Worm (Caenorhabditis elegans) whole organism, mixed stage, embryonic: ENCODE results near the gene pes-1.
"Not testable (repeated sequence)": the region's sequence is repeated elsewhere in the genome, so short reads cannot be mapped to it uniquely, and the experiment has no call there.

Experiments used
- M03D4.4 ChIP-seq: sonication (generic microtip); optimal IDR thresholded peaks from 2 replicates; lab custom pipeline; 2017; ENCODE audit warnings: mild to moderate bottlenecking, missing genetic modification characterization, missing compliant biosample characterization
- bed-3 ChIP-seq: fragments of 200-800 bp; sonication (Bioruptor generic); optimal IDR thresholded peaks from 3 replicates; lab custom pipeline; 2018; ENCODE audit warnings: mild to moderate bottlenecking, missing genetic modification characterization, moderate library complexity, missing compliant biosample characterization
- blmp-1 ChIP-seq: fragments of 150-350 bp; optimal IDR thresholded peaks from 2 replicates; lab custom pipeline; 2014; ENCODE audit warnings: missing biosample characterization, missing genetic modification characterization
- ceh-39 ChIP-seq: fragments of 150-350 bp; optimal IDR thresholded peaks from 2 replicates; lab custom pipeline; 2014; ENCODE audit warnings: missing biosample characterization, missing genetic modification characterization
- ceh-43 ChIP-seq: fragments of 200-800 bp; sonication (Bioruptor generic); optimal IDR thresholded peaks from 2 replicates; lab custom pipeline; 2018; ENCODE audit warnings: mild to moderate bottlenecking, missing genetic modification characterization, moderate library complexity, missing compliant biosample characterization
- ces-1 ChIP-seq: fragments of 150-350 bp; optimal IDR thresholded peaks from 2 replicates; lab custom pipeline; 2014; ENCODE audit warnings: missing biosample characterization, missing genetic modification reagents, missing genetic modification characterization
- cnd-1 ChIP-seq: fragments of 200-800 bp; sonication (Bioruptor generic); optimal IDR thresholded peaks from 2 replicates; lab custom pipeline; 2018; ENCODE audit warnings: mild to moderate bottlenecking, missing genetic modification characterization, missing compliant biosample characterization
- drap-1 ChIP-seq: fragments of 200-800 bp; sonication (Bioruptor generic); optimal IDR thresholded peaks from 3 replicates; lab custom pipeline; 2018; ENCODE audit warnings: mild to moderate bottlenecking, missing genetic modification characterization, missing compliant biosample characterization
- elt-3 ChIP-seq: fragments of 150-350 bp; optimal IDR thresholded peaks from 2 replicates; lab custom pipeline; 2014; ENCODE audit warnings: missing biosample characterization, missing genetic modification characterization
- flh-1 ChIP-seq: fragments of 200-800 bp; sonication (Bioruptor generic); optimal IDR thresholded peaks from 2 replicates; lab custom pipeline; 2018; ENCODE audit warnings: mild to moderate bottlenecking, missing genetic modification characterization, moderate library complexity, missing compliant biosample characterization
- ham-2 ChIP-seq: fragments of 200-800 bp; sonication (Bioruptor generic); optimal IDR thresholded peaks from 2 replicates; lab custom pipeline; 2018; ENCODE audit warnings: mild to moderate bottlenecking, missing genetic modification characterization, missing compliant biosample characterization
- lin-13 ChIP-seq: fragments of 150-350 bp; optimal IDR thresholded peaks from 2 replicates; lab custom pipeline; 2014; ENCODE audit warnings: missing biosample characterization, missing genetic modification characterization
- lin-32 ChIP-seq: fragments of 200-800 bp; sonication (Bioruptor generic); optimal IDR thresholded peaks from 2 replicates; lab custom pipeline; 2018; ENCODE audit warnings: mild to moderate bottlenecking, missing genetic modification characterization, missing compliant biosample characterization
- lsy-2 ChIP-seq: fragments of 150-350 bp; optimal IDR thresholded peaks from 2 replicates; lab custom pipeline; 2014; ENCODE audit warnings: missing biosample characterization, missing genetic modification characterization
- mab-5 ChIP-seq: fragments of 150-350 bp; optimal IDR thresholded peaks from 2 replicates; lab custom pipeline; 2014; ENCODE audit warnings: missing biosample characterization, missing genetic modification characterization
- mep-1 ChIP-seq: fragments of 150-350 bp; optimal IDR thresholded peaks from 2 replicates; lab custom pipeline; 2017; ENCODE audit warnings: missing biosample characterization, missing genetic modification reagents, missing genetic modification characterization, inconsistent platforms
- nhr-12 ChIP-seq: fragments of 150-350 bp; optimal IDR thresholded peaks from 2 replicates; lab custom pipeline; 2014; ENCODE audit warnings: missing biosample characterization, missing genetic modification characterization
- nhr-28 ChIP-seq: fragments of 150-350 bp; optimal IDR thresholded peaks from 2 replicates; lab custom pipeline; 2014; ENCODE audit warnings: missing biosample characterization, missing genetic modification characterization
- nhr-76 ChIP-seq: sonication (generic microtip); optimal IDR thresholded peaks from 2 replicates; lab custom pipeline; 2017; ENCODE audit warnings: missing biosample characterization, missing genetic modification characterization
- pha-4 ChIP-seq: fragments of 150-350 bp; optimal IDR thresholded peaks from 2 replicates; lab custom pipeline; 2018; ENCODE audit warnings: missing biosample characterization, missing genetic modification reagents, missing genetic modification characterization
- sem-2 ChIP-seq: fragments of 200-800 bp; sonication (Bioruptor generic); optimal IDR thresholded peaks from 2 replicates; lab custom pipeline; 2018; ENCODE audit warnings: mild to moderate bottlenecking, missing genetic modification characterization, missing compliant biosample characterization
- snpc-4 ChIP-seq: fragments of 150-350 bp; optimal IDR thresholded peaks from 2 replicates; lab custom pipeline; 2014; ENCODE audit warnings: missing biosample characterization, missing genetic modification characterization
- sptf-1 ChIP-seq: sonication (generic microtip); optimal IDR thresholded peaks from 2 replicates; lab custom pipeline; 2017; ENCODE audit warnings: mild to moderate bottlenecking, missing genetic modification characterization, moderate library complexity, missing compliant biosample characterization
- unc-120 ChIP-seq: sonication (generic microtip); optimal IDR thresholded peaks from 2 replicates; lab custom pipeline; 2017; ENCODE audit warnings: missing genetic modification characterization, missing compliant biosample characterization; ENCODE audit not compliant: poor library complexity, severe bottlenecking
- unc-39 ChIP-seq: fragments of 150-350 bp; optimal IDR thresholded peaks from 2 replicates; lab custom pipeline; 2014; ENCODE audit warnings: missing biosample characterization, missing genetic modification characterization
- unc-62 ChIP-seq: fragments of 150-350 bp; optimal IDR thresholded peaks from 2 replicates; lab custom pipeline; 2014; ENCODE audit warnings: missing biosample characterization, missing genetic modification reagents, missing genetic modification characterization
- zip-8 ChIP-seq: fragments of 150-350 bp; optimal IDR thresholded peaks from 2 replicates; lab custom pipeline; 2014; ENCODE audit warnings: missing biosample characterization, missing genetic modification characterization
- ztf-11 ChIP-seq: fragments of 150-350 bp; optimal IDR thresholded peaks from 2 replicates; lab custom pipeline; 2014; ENCODE audit warnings: missing biosample characterization, missing genetic modification characterization

Gene pes-1

DNA sequence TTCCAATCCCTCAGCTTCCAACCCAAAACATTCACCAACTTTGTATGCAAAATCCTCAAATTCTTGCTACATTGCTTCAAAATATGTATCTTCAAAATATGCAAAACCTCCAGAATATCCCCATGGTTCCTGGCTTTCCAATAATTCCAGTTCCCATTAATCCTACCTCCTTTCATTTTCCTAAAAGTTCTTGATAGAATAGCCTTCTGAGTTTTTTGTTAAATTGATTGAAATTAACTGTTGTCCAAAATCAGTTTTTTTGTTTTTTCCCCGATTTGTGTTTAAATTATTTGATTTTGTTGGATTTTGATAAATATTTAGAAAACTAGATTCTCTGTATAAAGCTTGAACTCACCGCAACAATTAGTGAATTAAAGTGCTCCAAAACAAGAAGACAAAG lies 2.6 kb downstream of the pes-1 start:
- TF ChIP-seq sptf-1 (tag; lab: Kevin White, UChicago) (no peak), snpc-4 (tag; lab: Kevin White, UChicago) (no peak), unc-39 (tag; lab: Kevin White, UChicago) (no peak), drap-1 (GFP tag; lab: Kevin White, UChicago) (no peak), mab-5 (tag; lab: Kevin White, UChicago) (no peak), nhr-28 (no peak)

DNA sequence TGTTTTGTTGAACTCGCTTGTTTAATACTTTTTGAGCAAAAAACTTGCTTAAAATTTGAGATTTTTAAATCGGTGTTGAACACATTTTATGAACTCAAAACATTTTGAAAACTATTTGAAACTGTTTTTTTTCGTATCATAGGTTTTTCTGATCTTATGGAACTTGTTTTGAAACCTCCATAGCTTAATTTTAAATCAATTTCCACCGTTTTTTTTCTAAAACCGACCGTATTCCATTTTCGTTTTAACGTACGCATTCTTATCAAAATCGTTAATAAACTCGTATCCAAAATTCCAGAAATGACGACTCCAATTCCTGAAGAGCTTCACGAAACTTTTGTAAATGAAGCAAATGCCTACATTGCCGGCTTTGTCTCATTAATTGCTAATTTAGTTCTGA lies 5.8 kb downstream of the pes-1 start, which contains the start of gene srm-2:
Gene srm-2, plus strand, starts transcription at position 301 of the 400 bp plus-strand sequence.
- TF ChIP-seq elt-3 (tag; lab: Kevin White, UChicago) (no peak), cnd-1 (tag; lab: Kevin White, UChicago) (no peak), lsy-2 (tag; lab: Kevin White, UChicago) (no peak), sptf-1 (tag; lab: Kevin White, UChicago) (no peak), mep-1 (no peak), blmp-1 (tag; lab: Kevin White, UChicago) (no peak), drap-1 (GFP tag; lab: Kevin White, UChicago) (no peak), lin-13 (no peak), unc-39 (tag; lab: Kevin White, UChicago) (no peak), sem-2 (no peak)

DNA sequence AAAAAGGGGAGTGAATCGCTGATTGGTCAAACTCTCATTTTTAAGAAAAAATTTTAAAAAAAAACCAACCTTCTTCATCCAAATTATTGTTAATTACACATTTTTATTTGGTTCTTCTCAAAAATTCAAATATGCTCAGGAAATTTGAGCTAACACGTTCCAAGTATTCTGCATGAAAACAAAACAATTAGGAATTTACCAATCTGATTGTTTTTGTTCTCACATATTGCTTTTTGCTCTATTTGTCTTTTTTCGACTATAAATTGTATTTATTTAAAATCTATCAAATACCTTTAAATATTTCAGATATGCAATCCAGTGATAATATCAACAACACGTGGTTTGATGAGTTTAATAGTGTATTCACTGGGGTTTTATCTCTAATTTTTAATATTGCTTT lies 9.7 kb downstream of the pes-1 start, which contains the start of gene srm-1:
Gene srm-1, plus strand, starts transcription at position 301 of the 400 bp plus-strand sequence.
- TF ChIP-seq lsy-2 (tag; lab: Kevin White, UChicago) (no peak), sptf-1 (tag; lab: Kevin White, UChicago) (no peak), blmp-1 (tag; lab: Kevin White, UChicago) (no peak), nhr-76 (tag; lab: Kevin White, UChicago) (no peak), ceh-39 (tag; lab: Kevin White, UChicago) (no peak), flh-1 (GFP tag; lab: Kevin White, UChicago) (no peak), lin-32 (GFP tag; lab: Kevin White, UChicago) (no peak), nhr-28 (no peak), unc-39 (tag; lab: Kevin White, UChicago) (no peak), M03D4.4 (tag; lab: Kevin White, UChicago) (no peak), sem-2 (no peak), ceh-43 (GFP tag; lab: Kevin White, UChicago) (no peak), pha-4 (tag; lab: Kevin White, UChicago) (no peak), bed-3 (no peak), ztf-11 (tag; lab: Kevin White, UChicago) (no peak), elt-3 (tag; lab: Kevin White, UChicago) (no peak), cnd-1 (tag; lab: Kevin White, UChicago) (no peak), ham-2 (GFP tag; lab: Kevin White, UChicago) (no peak)

DNA sequence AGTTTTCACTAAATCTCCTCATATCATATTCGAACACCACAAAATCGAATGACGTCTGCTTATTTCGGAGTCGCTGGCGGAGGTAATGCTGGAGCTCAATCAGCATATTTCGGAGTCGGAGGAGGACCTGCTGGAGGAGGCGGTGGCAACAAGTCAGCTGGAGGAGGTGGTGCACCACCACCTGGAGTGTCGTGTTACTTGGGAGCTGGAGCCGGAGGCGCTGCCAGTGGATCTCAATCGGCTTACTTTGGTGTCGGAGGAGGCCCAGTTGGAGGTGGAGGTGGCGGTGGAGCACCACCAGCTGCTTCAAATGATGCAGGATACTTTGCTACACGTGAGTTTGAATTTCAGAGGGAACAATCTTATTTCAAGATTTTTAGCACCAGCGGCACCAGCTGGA lies 13.9 kb downstream of the pes-1 start, which contains the start of gene ssq-4:
Gene ssq-4, plus strand, starts transcription at position 19 of the 400 bp plus-strand sequence.
- TF ChIP-seq nhr-28; ham-2 (GFP tag; lab: Kevin White, UChicago); sptf-1 (tag; lab: Kevin White, UChicago): not testable (repeated sequence)

ce11 chrIV:5017075-5017474 lies 14.5 kb downstream of the pes-1 start, which contains the start of gene T28H11.7:
T28H11.7 (minus strand) TSS chrIV:5017175.
- not testable (repeated sequence) for TF ChIP-seq zip-8; nhr-12; ces-1 (GFP tag; lab: Kevin White, UChicago)

- TF ChIP-seq lin-13 (no peak), unc-62 (GFP tag; lab: Kevin White, UChicago) (no peak), nhr-28 (no peak), sem-2 (no peak), zip-8 (no peak)
Observed at ce11 chrIV:5020533-5020932, 18.0 kb downstream of the pes-1 start, which contains the start of gene T28H11.8. T28H11.8 (minus strand) TSS chrIV:5020633.

DNA sequence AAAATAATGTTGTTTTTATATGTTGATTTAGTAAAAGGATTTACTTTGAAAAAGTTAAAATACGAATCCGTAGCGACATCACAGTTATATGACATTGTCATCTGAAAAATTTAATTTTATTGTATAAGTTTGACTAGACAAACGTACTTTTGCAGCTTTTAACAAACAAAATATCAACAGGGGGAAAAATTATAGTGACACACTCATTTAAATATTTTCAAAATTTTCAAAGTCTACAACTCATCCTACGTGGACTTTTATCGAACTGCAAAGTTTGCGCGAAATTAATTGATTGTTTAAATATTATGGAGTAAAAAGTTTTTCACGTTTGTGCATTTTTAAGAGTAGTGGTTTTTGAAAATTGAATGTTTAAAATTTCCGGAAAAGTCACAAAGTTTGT lies 23.1 kb downstream of the pes-1 start, which contains the start of gene C09B9.85:
Gene C09B9.85, minus strand, starts transcription at position 101 of the 400 bp plus-strand sequence.
- no peak for TF ChIP-seq unc-120
